Worm (Caenorhabditis elegans): ENCODE measurements around the gene cyp-32A1.

DNA sequence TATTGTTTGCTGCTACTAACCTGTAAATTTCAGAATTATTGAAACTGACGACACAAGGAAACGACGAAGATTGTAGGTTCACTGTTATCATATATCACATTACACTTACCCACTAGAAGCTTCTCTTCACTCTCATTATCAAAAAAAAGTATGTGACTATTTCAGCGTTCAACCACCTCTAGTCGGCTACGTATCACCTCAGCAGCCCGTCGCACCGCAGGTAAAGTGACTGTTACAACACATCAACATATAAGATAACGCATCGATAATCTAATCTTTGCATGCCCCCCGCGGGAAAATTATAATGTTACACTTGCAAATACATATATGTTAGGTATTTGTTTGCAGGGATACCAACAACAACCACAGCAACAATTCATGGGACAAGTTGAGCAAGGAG, 5.0 kb downstream of the cyp-32A1 start:
- no peak for TF ChIP-seq lsy-27 (tag; optimal IDR thresholded peaks at IDR 0.05; ENCODE audit: borderline replicate concordance, insufficient read depth)
- TF ChIP-seq snpc-1.1 (tag; optimal IDR thresholded peaks at IDR 0.05; ENCODE audit: insufficient read depth) = no peak
- TF ChIP-seq nhr-120 (GFP tag; IDR thresholded peaks at IDR 0.05) = no peak

Measured in whole organism, young adult.